Worm (Caenorhabditis elegans) whole organism, L4 larva: ENCODE results near the gene Y49E10.10.

Experiments used
- F26F4.8 ChIP-seq: fragments of 200-800 bp; sonication (Bioruptor generic); conservative IDR thresholded peaks from 2 replicates; pipeline ENCODE4 v1.3.6; 2022; ENCODE audit warnings: missing genetic modification characterization, missing compliant biosample characterization
- aly-2 ChIP-seq: sonication (generic microtip); optimal IDR thresholded peaks from 2 replicates; lab custom pipeline; 2018; ENCODE audit warnings: missing biosample characterization, missing genetic modification characterization
- ceh-82 ChIP-seq: sonication (generic microtip); optimal IDR thresholded peaks from 2 replicates; lab custom pipeline; 2017; ENCODE audit warnings: missing biosample characterization, missing genetic modification characterization
- dpl-1 ChIP-seq: fragments of 150-350 bp; optimal IDR thresholded peaks from 2 replicates; lab custom pipeline; 2014; ENCODE audit warnings: missing biosample characterization, missing genetic modification reagents, missing genetic modification characterization
- gei-8 ChIP-seq: fragments of 200-800 bp; sonication (Bioruptor generic); optimal IDR thresholded peaks from 2 replicates; lab custom pipeline; 2018; ENCODE audit warnings: mild to moderate bottlenecking, missing genetic modification characterization, missing compliant biosample characterization
- jun-1 ChIP-seq: fragments of 150-350 bp; optimal IDR thresholded peaks from 2 replicates; lab custom pipeline; 2014; ENCODE audit warnings: missing biosample characterization, missing genetic modification reagents, missing genetic modification characterization
- lir-3 ChIP-seq: sonication (generic microtip); optimal IDR thresholded peaks from 2 replicates; lab custom pipeline; 2016; ENCODE audit warnings: mild to moderate bottlenecking, missing genetic modification characterization, missing compliant biosample characterization
- nhr-11 ChIP-seq: fragments of 150-350 bp; optimal IDR thresholded peaks from 2 replicates; lab custom pipeline; 2014; ENCODE audit warnings: missing biosample characterization, missing genetic modification characterization
- nhr-6 ChIP-seq: fragments of 150-350 bp; optimal IDR thresholded peaks from 2 replicates; lab custom pipeline; 2014; ENCODE audit warnings: missing biosample characterization, missing genetic modification characterization
- sdz-12 ChIP-seq: fragments of 200-800 bp; sonication (Bioruptor generic); optimal IDR thresholded peaks from 2 replicates; lab custom pipeline; 2018; ENCODE audit warnings: mild to moderate bottlenecking, missing genetic modification characterization, missing compliant biosample characterization
- zag-1 ChIP-seq: fragments of 150-350 bp; optimal IDR thresholded peaks from 2 replicates; lab custom pipeline; 2014; ENCODE audit warnings: missing biosample characterization, missing genetic modification characterization

DNA sequence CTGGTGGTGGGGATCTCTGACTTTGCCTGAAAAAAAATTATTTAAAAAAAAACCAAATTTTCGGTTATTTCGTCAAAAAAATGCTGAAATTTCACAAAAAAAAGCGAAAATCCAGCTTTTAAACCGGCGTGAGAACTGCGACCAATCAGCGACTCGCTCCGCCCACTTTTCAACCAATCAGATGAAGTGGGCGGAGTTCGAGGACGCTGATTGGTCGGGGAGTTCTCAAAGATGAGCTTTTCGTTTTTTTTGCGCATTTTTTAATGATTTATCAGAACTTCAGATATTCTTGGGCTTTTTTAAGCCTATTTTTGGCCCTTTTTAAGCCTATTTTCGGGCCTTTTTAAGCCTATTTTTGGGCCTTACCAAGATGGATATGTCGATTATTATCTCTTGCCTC lies 25.0 kb downstream of the Y49E10.10 start:
- TF ChIP-seq lir-3 (tag; lab: Kevin White, UChicago) (no peak), nhr-11 (tag; lab: Kevin White, UChicago) (no peak), dpl-1 (GFP tag; lab: Kevin White, UChicago) (no peak), gei-8 (no peak), zag-1 (no peak), F26F4.8 (GFP tag; lab: Robert Waterston, UW) (no peak), nhr-6 (tag; lab: Kevin White, UChicago) (no peak), jun-1 (tag; lab: Kevin White, UChicago) (no peak), ceh-82 (tag; lab: Kevin White, UChicago) (no peak), sdz-12 (GFP tag; lab: Kevin White, UChicago) (no peak), aly-2 (tag; lab: Kevin White, UChicago) (no peak)
